Worm (Caenorhabditis elegans) whole organism, early embryonic: Measurements from ENCODE around the gene clc-4.

Source experiments
- B0310.2 ChIP-seq: sonication (generic microtip); optimal IDR thresholded peaks from 2 replicates; lab custom pipeline; 2016; ENCODE audit warnings: mild to moderate bottlenecking, missing genetic modification characterization, missing compliant biosample characterization
- F13C5.2 ChIP-seq: sonication (generic microtip); optimal IDR thresholded peaks from 2 replicates; lab custom pipeline; 2017; ENCODE audit warnings: mild to moderate bottlenecking, missing genetic modification characterization, inconsistent platforms, missing compliant biosample characterization
- aly-1 ChIP-seq: sonication (generic microtip); optimal IDR thresholded peaks from 2 replicates; lab custom pipeline; 2016; ENCODE audit warnings: missing genetic modification characterization, missing compliant biosample characterization
- ama-1 ChIP-seq: fragments of 150-350 bp; optimal IDR thresholded peaks from 2 replicates; lab custom pipeline; 2014
- ceh-13 ChIP-seq: fragments of 200-800 bp; sonication (Bioruptor generic); optimal IDR thresholded peaks from 2 replicates; lab custom pipeline; 2018; ENCODE audit warnings: mild to moderate bottlenecking, missing genetic modification characterization, missing compliant biosample characterization
- ceh-36 ChIP-seq: sonication (generic microtip); optimal IDR thresholded peaks from 2 replicates; lab custom pipeline; 2016; ENCODE audit warnings: missing genetic modification characterization, inconsistent platforms, missing compliant biosample characterization
- ets-7 ChIP-seq: sonication (generic microtip); optimal IDR thresholded peaks from 2 replicates; lab custom pipeline; 2016; ENCODE audit warnings: missing genotype, missing genetic modification characterization, missing compliant biosample characterization
- flt-1 ChIP-seq: fragments of 200-800 bp; sonication (Bioruptor generic); IDR thresholded peaks from 2 replicates; pipeline ENCODE4 v1.3.6; 2022; ENCODE audit warnings: missing genetic modification characterization, missing compliant biosample characterization
- hmbx-1 ChIP-seq: sonication (generic microtip); optimal IDR thresholded peaks from 2 replicates; lab custom pipeline; 2016; ENCODE audit warnings: mild to moderate bottlenecking, missing genetic modification characterization, missing compliant biosample characterization
- hmg-4 ChIP-seq: fragments of 200-800 bp; sonication (Bioruptor generic); optimal IDR thresholded peaks from 2 replicates; lab custom pipeline; 2018; ENCODE audit warnings: mild to moderate bottlenecking, missing genetic modification characterization, missing compliant biosample characterization
- pes-1 ChIP-seq: fragments of 200-800 bp; sonication (Bioruptor generic); IDR thresholded peaks from 2 replicates; pipeline ENCODE4 v1.3.6; 2022; ENCODE audit warnings: missing genetic modification reagents, missing genetic modification characterization, missing compliant biosample characterization
- scrt-1 ChIP-seq: fragments of 200-800 bp; sonication (Bioruptor generic); IDR thresholded peaks from 2 replicates; pipeline ENCODE4 v1.3.6; 2022; ENCODE audit warnings: missing genetic modification characterization, missing compliant biosample characterization
- sea-1 ChIP-seq: fragments of 200-800 bp; sonication (Bioruptor generic); conservative IDR thresholded peaks from 2 replicates; pipeline ENCODE4 v1.3.6; 2022; ENCODE audit warnings: missing genetic modification characterization, missing compliant biosample characterization
- tbx-11 ChIP-seq: fragments of 200-800 bp; sonication (Bioruptor generic); IDR thresholded peaks from 2 replicates; pipeline ENCODE4 v1.3.6; 2022; ENCODE audit warnings: missing genetic modification characterization, missing compliant biosample characterization
- tbx-37 ChIP-seq: fragments of 200-800 bp; sonication (Bioruptor generic); conservative IDR thresholded peaks from 2 replicates; pipeline ENCODE4 v1.3.6; 2022; ENCODE audit warnings: missing genetic modification reagents, missing genetic modification characterization, missing compliant biosample characterization
- tra-4 ChIP-seq: sonication (generic microtip); optimal IDR thresholded peaks from 2 replicates; lab custom pipeline; 2017; ENCODE audit warnings: missing genetic modification characterization, missing compliant biosample characterization

clc-4 gene

ce11 chrX:10756185-10756584, 27.5 kb downstream of the clc-4 start:
- TF ChIP-seq sea-1 (GFP tag; lab: Robert Waterston, UW) = no peak
- no peak for TF ChIP-seq tbx-11 (GFP tag; lab: Robert Waterston, UW)
- TF ChIP-seq ets-7 = no peak
- TF ChIP-seq tra-4 (tag; lab: Kevin White, UChicago) = no peak
- TF ChIP-seq scrt-1 (GFP tag; lab: Robert Waterston, UW) = no peak
- no peak for TF ChIP-seq aly-1
- TF ChIP-seq tbx-37 = no peak
- no peak for TF ChIP-seq B0310.2 (tag; lab: Kevin White, UChicago)
- TF ChIP-seq ceh-36 (tag; lab: Kevin White, UChicago) = no peak

DNA sequence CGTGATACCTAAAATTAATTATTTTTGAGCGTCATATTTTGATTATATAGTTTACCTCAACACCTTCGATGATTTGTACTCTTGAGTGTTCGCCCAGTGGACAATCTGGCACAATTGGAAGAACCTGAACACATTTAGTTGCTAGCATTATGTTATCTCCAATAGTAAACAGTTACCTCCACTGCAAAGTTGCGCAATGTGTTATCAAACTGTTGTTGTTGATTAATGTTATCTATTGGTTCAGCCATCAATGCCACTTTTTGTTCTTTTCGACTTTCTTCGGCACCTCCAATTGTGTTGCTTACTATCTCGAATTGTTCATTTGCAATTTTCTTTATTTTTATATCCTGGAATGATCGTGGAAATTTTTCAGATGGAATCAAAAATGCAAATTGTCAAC, 29.2 kb downstream of the clc-4 start:
- TF ChIP-seq F13C5.2 (tag; lab: Kevin White, UChicago) (no peak), ama-1 (lab: Kevin White, UChicago) (no peak)

ce11 chrX:10753403-10753802, 30.3 kb downstream of the clc-4 start, which contains the start of gene R07A4.3:
Gene R07A4.3, plus strand, starts transcription at chrX:10753703.
- TF ChIP-seq sea-1 (GFP tag; lab: Robert Waterston, UW) = no peak
- TF ChIP-seq tbx-37 = no peak

- TF ChIP-seq hmg-4 (GFP tag; lab: Kevin White, UChicago) = no peak
- no peak for TF ChIP-seq flt-1 (GFP tag; lab: Robert Waterston, UW)
- TF ChIP-seq ama-1 (lab: Kevin White, UChicago) = no peak
- TF ChIP-seq hmbx-1 = no peak
- no peak for TF ChIP-seq B0310.2 (tag; lab: Kevin White, UChicago)
- TF ChIP-seq ceh-36 (tag; lab: Kevin White, UChicago) = no peak
- TF ChIP-seq tbx-11 (GFP tag; lab: Robert Waterston, UW) = no peak
- TF ChIP-seq ets-7 = no peak
- no peak for TF ChIP-seq pes-1
- TF ChIP-seq tbx-37 = no peak
- no peak for TF ChIP-seq ceh-13 (GFP tag; lab: Kevin White, UChicago)
- no peak for TF ChIP-seq aly-1
- no peak for TF ChIP-seq scrt-1 (GFP tag; lab: Robert Waterston, UW)
- TF ChIP-seq F13C5.2 (tag; lab: Kevin White, UChicago) = no peak
These were observed 35.6 kb downstream of the clc-4 start for ce11 chrX:10748145-10748544.

- TF ChIP-seq hmbx-1 = no peak
- no peak for TF ChIP-seq ceh-36 (tag; lab: Kevin White, UChicago)
- no peak for TF ChIP-seq scrt-1 (GFP tag; lab: Robert Waterston, UW)
- TF ChIP-seq B0310.2 (tag; lab: Kevin White, UChicago) = no peak
These were observed 37.3 kb downstream of the clc-4 start, which contains the start of gene R07A4.2 for ce11 chrX:10746388-10746787. Gene R07A4.2, minus strand, starts transcription at chrX:10746488.

DNA sequence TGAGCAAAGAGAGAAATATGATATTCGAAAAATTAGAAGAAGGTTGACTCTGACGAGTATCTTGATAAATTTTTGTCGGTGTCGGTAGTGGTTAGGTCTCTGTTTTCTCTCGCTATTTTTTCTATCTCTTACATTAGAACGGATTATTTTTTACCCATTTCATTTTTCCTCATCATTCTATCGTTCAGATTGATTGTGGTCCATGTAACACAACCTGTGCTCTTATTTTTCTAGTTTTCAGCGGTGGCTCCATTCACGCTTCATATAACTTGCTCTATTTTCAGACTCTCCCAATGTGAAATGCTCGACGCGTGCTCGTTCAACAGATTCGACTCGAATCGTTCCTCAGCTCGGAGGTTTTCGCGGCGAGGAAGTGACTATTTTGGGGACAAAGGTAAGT, 49.7 kb downstream of the clc-4 start, which contains the start of gene egl-36:
Gene egl-36, plus strand, starts transcription at position 301 of the 400 bp plus-strand sequence.
- TF ChIP-seq tbx-37 = no peak
